Worm (Caenorhabditis elegans) whole organism, L4 larva: ENCODE measurements around the gene F31B12.4.

Experiments
- F49E8.2 ChIP-seq: sonication (generic microtip); optimal IDR thresholded peaks from 2 replicates; lab custom pipeline; 2016; ENCODE audit warnings: missing compliant biosample characterization, mild to moderate bottlenecking, missing genetic modification characterization, borderline replicate concordance
- R02D3.7 ChIP-seq: fragments of 150-350 bp; sonication (generic microtip); optimal IDR thresholded peaks from 3 replicates; lab custom pipeline; 2014; ENCODE audit warnings: missing biosample characterization, missing genetic modification characterization
- T20F7.1 ChIP-seq: fragments of 200-800 bp; sonication (Bioruptor generic); optimal IDR thresholded peaks from 2 replicates; lab custom pipeline; 2018; ENCODE audit warnings: mild to moderate bottlenecking, missing genetic modification characterization, missing compliant biosample characterization
- T26A8.4 ChIP-seq: fragments of 200-800 bp; sonication (Bioruptor generic); IDR thresholded peaks from 2 replicates; pipeline ENCODE4 v1.3.6; 2022; ENCODE audit warnings: missing genetic modification characterization, missing compliant biosample characterization
- Y48G9A.11 ChIP-seq: fragments of 200-800 bp; sonication (Bioruptor generic); IDR thresholded peaks from 2 replicates; pipeline ENCODE4 v1.3.6; 2022; ENCODE audit warnings: missing genetic modification reagents, missing genetic modification characterization, missing compliant biosample characterization
- ZK337.2 ChIP-seq: fragments of 200-800 bp; sonication (Bioruptor generic); IDR thresholded peaks from 2 replicates; pipeline ENCODE4 v1.3.6; 2022; ENCODE audit warnings: missing genetic modification reagents, missing genetic modification characterization, missing compliant biosample characterization
- ZK546.5 ChIP-seq, 2 experiments: sonication (generic microtip); optimal IDR thresholded peaks; 2 replicates each; lab custom pipeline; 2017; ENCODE audit warnings: missing biosample characterization in 2 of 2, missing genetic modification characterization in 2 of 2
- aha-1 ChIP-seq: fragments of 150-350 bp; peaks from one replicate; lab custom pipeline; 2014; ENCODE audit warnings: missing biosample characterization, missing genetic modification characterization
- aly-2 ChIP-seq: sonication (generic microtip); optimal IDR thresholded peaks from 2 replicates; lab custom pipeline; 2018; ENCODE audit warnings: missing biosample characterization, missing genetic modification characterization
- ama-1 ChIP-seq: fragments of 150-350 bp; optimal IDR thresholded peaks from 2 replicates; lab custom pipeline; 2014; ENCODE audit warnings: inconsistent platforms, mixed read lengths
- arid-1 ChIP-seq: fragments of 200-800 bp; sonication (Bioruptor generic); conservative IDR thresholded peaks from 2 replicates; pipeline ENCODE4 v1.3.6; 2022; ENCODE audit warnings: missing genetic modification reagents, missing genetic modification characterization, missing compliant biosample characterization
- ceh-20 ChIP-seq: fragments of 200-800 bp; sonication (Bioruptor generic); IDR thresholded peaks from 2 replicates; pipeline ENCODE4 v1.3.6; 2022; ENCODE audit warnings: missing genetic modification reagents, missing genetic modification characterization, missing compliant biosample characterization
- ceh-62 ChIP-seq: sonication (generic microtip); optimal IDR thresholded peaks from 2 replicates; lab custom pipeline; 2017; ENCODE audit warnings: missing biosample characterization, missing genetic modification characterization
- ces-1 ChIP-seq: fragments of 150-350 bp; sonication (generic microtip); optimal IDR thresholded peaks from 4 replicates; lab custom pipeline; 2014; ENCODE audit warnings: missing biosample characterization, missing genetic modification reagents, missing genetic modification characterization
- daf-19 ChIP-seq: fragments of 200-800 bp; sonication (Bioruptor generic); conservative IDR thresholded peaks from 2 replicates; pipeline ENCODE4 v1.3.6; 2022; ENCODE audit warnings: missing genetic modification characterization, missing compliant biosample characterization
- dmd-6 ChIP-seq: fragments of 200-800 bp; sonication (Bioruptor generic); IDR thresholded peaks from 2 replicates; pipeline ENCODE4 v1.3.6; 2022; ENCODE audit warnings: missing genetic modification reagents, missing genetic modification characterization, missing compliant biosample characterization
- dmd-8 ChIP-seq: fragments of 200-800 bp; sonication (Bioruptor generic); IDR thresholded peaks from 2 replicates; pipeline ENCODE4 v1.3.6; 2022; ENCODE audit warnings: missing genetic modification characterization, missing compliant biosample characterization
- dmd-9 ChIP-seq: fragments of 200-800 bp; sonication (Bioruptor generic); IDR thresholded peaks from 2 replicates; pipeline ENCODE4 v1.3.6; 2022; ENCODE audit warnings: missing genetic modification reagents, missing genetic modification characterization, missing compliant biosample characterization
- dve-1 ChIP-seq: sonication (generic microtip); optimal IDR thresholded peaks from 2 replicates; lab custom pipeline; 2017; ENCODE audit warnings: antibody characterized with exemption, mild to moderate bottlenecking, missing genetic modification characterization, missing compliant biosample characterization; ENCODE audit not compliant: insufficient read depth
- egl-27 ChIP-seq: sonication (generic microtip); optimal IDR thresholded peaks from 3 replicates; lab custom pipeline; 2017; ENCODE audit warnings: missing biosample characterization, missing genetic modification reagents, missing genetic modification characterization
- egl-43 ChIP-seq: fragments of 200-800 bp; sonication (Bioruptor generic); IDR thresholded peaks from 2 replicates; pipeline ENCODE4 v1.3.6; 2022; ENCODE audit warnings: missing genetic modification reagents, missing genetic modification characterization, missing compliant biosample characterization
- fos-1 ChIP-seq: fragments of 150-350 bp; optimal IDR thresholded peaks from 2 replicates; lab custom pipeline; 2014; ENCODE audit warnings: missing biosample characterization, missing genetic modification characterization
- gei-8 ChIP-seq: fragments of 200-800 bp; sonication (Bioruptor generic); optimal IDR thresholded peaks from 2 replicates; lab custom pipeline; 2018; ENCODE audit warnings: mild to moderate bottlenecking, missing genetic modification characterization, missing compliant biosample characterization
- hif-1 ChIP-seq, 2 experiments: sonication (generic microtip); optimal IDR thresholded peaks; 2 replicates each; lab custom pipeline; 2016 to 2017; ENCODE audit warnings: missing compliant biosample characterization in 2 of 2, missing genetic modification characterization in 2 of 2, missing genetic modification reagents in 2 of 2, missing genotype in 2 of 2, mild to moderate bottlenecking in 1 of 2
- hmg-1.1 ChIP-seq: fragments of 200-800 bp; sonication (Bioruptor generic); IDR thresholded peaks from 2 replicates; pipeline ENCODE4 v1.3.6; 2022; ENCODE audit warnings: missing genetic modification reagents, missing genetic modification characterization, missing compliant biosample characterization
- jun-1 ChIP-seq: fragments of 150-350 bp; optimal IDR thresholded peaks from 2 replicates; lab custom pipeline; 2014; ENCODE audit warnings: missing biosample characterization, missing genetic modification reagents, missing genetic modification characterization
- lim-7 ChIP-seq: fragments of 200-800 bp; sonication (Bioruptor generic); IDR thresholded peaks from 2 replicates; pipeline ENCODE4 v1.3.6; 2022; ENCODE audit warnings: missing genetic modification characterization, missing compliant biosample characterization
- lin-13 ChIP-seq: fragments of 150-350 bp; optimal IDR thresholded peaks from 2 replicates; lab custom pipeline; 2014; ENCODE audit warnings: missing biosample characterization, missing genetic modification reagents, missing genetic modification characterization
- lin-15B ChIP-seq: fragments of 150-350 bp; sonication (generic microtip); optimal IDR thresholded peaks from 3 replicates; lab custom pipeline; 2014; ENCODE audit warnings: missing biosample characterization, missing genetic modification characterization
- lin-29 ChIP-seq: fragments of 200-800 bp; sonication (Bioruptor generic); IDR thresholded peaks from 2 replicates; pipeline ENCODE4 v1.3.6; 2022; ENCODE audit warnings: missing genetic modification reagents, missing genetic modification characterization, missing compliant biosample characterization
- lir-3 ChIP-seq: sonication (generic microtip); optimal IDR thresholded peaks from 2 replicates; lab custom pipeline; 2016; ENCODE audit warnings: mild to moderate bottlenecking, missing genetic modification characterization, missing compliant biosample characterization
- madf-9 ChIP-seq: fragments of 200-800 bp; sonication (Bioruptor generic); conservative IDR thresholded peaks from 2 replicates; pipeline ENCODE4 v1.3.6; 2022; ENCODE audit warnings: missing genetic modification reagents, missing genetic modification characterization, missing compliant biosample characterization
- mdl-1 ChIP-seq, 2 experiments: fragments of 150-350 bp in 1 of 2; sonication (generic microtip) in 1 of 2; optimal IDR thresholded peaks; 2 replicates each; lab custom pipeline; 2014 to 2017; ENCODE audit warnings: missing biosample characterization in 2 of 2, missing genetic modification characterization in 2 of 2
- mdt-29 ChIP-seq: fragments of 200-800 bp; sonication (Bioruptor generic); IDR thresholded peaks from 2 replicates; pipeline ENCODE4 v1.3.6; 2022; ENCODE audit warnings: missing genetic modification reagents, missing genetic modification characterization, missing compliant biosample characterization
- mep-1 ChIP-seq: fragments of 150-350 bp; sonication (generic microtip); optimal IDR thresholded peaks from 3 replicates; lab custom pipeline; 2014; ENCODE audit warnings: missing biosample characterization, missing genetic modification characterization
- mxl-3 ChIP-seq: fragments of 200-800 bp; sonication (Bioruptor generic); optimal IDR thresholded peaks from 2 replicates; lab custom pipeline; 2018; ENCODE audit warnings: mild to moderate bottlenecking, missing genetic modification characterization, missing compliant biosample characterization
- nhr-41 ChIP-seq: fragments of 200-800 bp; sonication (Bioruptor generic); IDR thresholded peaks from 2 replicates; pipeline ENCODE4 v1.3.6; 2022; ENCODE audit warnings: missing genetic modification reagents, missing genetic modification characterization, missing compliant biosample characterization
- nhr-77 ChIP-seq: fragments of 150-350 bp; optimal IDR thresholded peaks from 2 replicates; lab custom pipeline; 2014; ENCODE audit warnings: missing biosample characterization, missing genetic modification characterization
- rbr-2 ChIP-seq: sonication (generic microtip); optimal IDR thresholded peaks from 2 replicates; lab custom pipeline; 2016; ENCODE audit warnings: missing genotype, missing genetic modification characterization, missing compliant biosample characterization
- skn-1 ChIP-seq: fragments of 150-350 bp; optimal IDR thresholded peaks from 2 replicates; lab custom pipeline; 2014; ENCODE audit warnings: missing biosample characterization, missing genetic modification characterization
- snpc-1.2 ChIP-seq: fragments of 200-800 bp; sonication (Bioruptor generic); IDR thresholded peaks from 2 replicates; pipeline ENCODE4 v1.3.6; 2022; ENCODE audit warnings: missing genetic modification reagents, missing genetic modification characterization, missing compliant biosample characterization
- snpc-4 ChIP-seq: fragments of 150-350 bp; optimal IDR thresholded peaks from 2 replicates; lab custom pipeline; 2014; ENCODE audit warnings: missing biosample characterization, missing genetic modification characterization
- spr-1 ChIP-seq: sonication (generic microtip); optimal IDR thresholded peaks from 2 replicates; lab custom pipeline; 2016; ENCODE audit warnings: mild to moderate bottlenecking, missing genetic modification characterization, missing compliant biosample characterization
- spr-3 ChIP-seq: fragments of 200-800 bp; sonication (Bioruptor generic); optimal IDR thresholded peaks from 2 replicates; lab custom pipeline; 2018; ENCODE audit warnings: mild to moderate bottlenecking, missing genetic modification characterization, missing compliant biosample characterization
- tag-97 ChIP-seq: fragments of 200-800 bp; sonication (Bioruptor generic); IDR thresholded peaks from 2 replicates; pipeline ENCODE4 v1.3.6; 2022; ENCODE audit warnings: missing genetic modification characterization, missing compliant biosample characterization
- tra-1 ChIP-seq: fragments of 200-800 bp; sonication (Bioruptor generic); IDR thresholded peaks from 2 replicates; pipeline ENCODE4 v1.3.6; 2022; ENCODE audit warnings: missing genetic modification reagents, missing genetic modification characterization, missing compliant biosample characterization
- unc-39 ChIP-seq: sonication (generic microtip); optimal IDR thresholded peaks from 2 replicates; lab custom pipeline; 2017; ENCODE audit warnings: missing biosample characterization, missing genetic modification characterization
- unc-62 ChIP-seq, 3 experiments: fragments of 150-350 bp in 1 of 3; sonication (generic microtip); optimal IDR thresholded peaks in 2 of 3; peaks in 1 of 3; 1 replicate in 1 of 3; 2 replicates in 2 of 3; lab custom pipeline; 2014 to 2017; ENCODE audit warnings: missing biosample characterization in 3 of 3, missing genetic modification characterization in 3 of 3, missing genetic modification reagents in 3 of 3, missing genotype in 1 of 3
- vab-7 ChIP-seq: fragments of 200-800 bp; sonication (Bioruptor generic); IDR thresholded peaks from 2 replicates; pipeline ENCODE4 v1.3.6; 2022; ENCODE audit warnings: missing genetic modification reagents, missing genetic modification characterization, missing compliant biosample characterization
- zip-11 ChIP-seq: fragments of 200-800 bp; sonication (Bioruptor generic); IDR thresholded peaks from 2 replicates; pipeline ENCODE4 v1.3.6; 2022; ENCODE audit warnings: missing genetic modification characterization, missing compliant biosample characterization
- ztf-7 ChIP-seq: fragments of 150-350 bp; optimal IDR thresholded peaks from 2 replicates; lab custom pipeline; 2014; ENCODE audit warnings: missing biosample characterization, missing genetic modification characterization

The F31B12.4 gene

DNA sequence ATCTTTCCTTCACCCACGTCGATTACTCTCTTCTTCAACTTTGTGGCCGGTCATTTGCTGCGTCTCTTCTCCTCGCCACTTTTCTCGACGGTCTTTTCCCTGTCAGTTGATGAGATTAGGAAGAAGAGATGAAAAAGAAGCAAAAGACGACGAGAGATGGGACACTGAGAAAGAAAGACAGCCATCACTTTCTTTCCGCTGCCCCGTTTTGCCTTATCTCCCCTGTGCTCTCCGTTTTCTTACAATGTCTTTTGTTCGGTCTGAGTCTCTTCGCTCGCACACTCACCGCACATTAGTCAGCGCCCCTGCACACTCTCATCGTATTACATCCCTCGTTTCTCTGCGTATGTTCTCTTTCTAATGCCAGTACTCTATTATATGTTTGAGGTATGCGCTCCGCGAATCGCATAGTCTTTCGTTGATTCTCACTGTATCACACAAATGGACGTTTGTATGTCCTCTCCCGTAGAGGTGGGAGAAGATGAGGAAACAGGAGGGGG is 38.4 kb upstream of the F31B12.4 start (continued):
- TF ChIP-seq madf-9 (GFP tag; lab: Robert Waterston, UW) (peak; percentile 60; the same call in 1 of the 2 replicates), tra-1 (peak; percentile 85), T20F7.1 (GFP tag; lab: Kevin White, UChicago) (peak; percentile 74), hmg-1.1 (peak; percentile 90), Y48G9A.11 (no peak), vab-7 (GFP tag; lab: Robert Waterston, UW) (0 out of 2 replicates have a peak, but pooled peaks have one; percentile 50), ceh-20 (GFP tag; lab: Robert Waterston, UW) (peak; percentile 93), nhr-77 (tag; lab: Kevin White, UChicago) (peak; percentile 81), dmd-9 (GFP tag; lab: Robert Waterston, UW) (no peak), unc-39 (no peak), spr-1 (tag; lab: Kevin White, UChicago) (peak; percentile 89), ztf-7 (tag; lab: Kevin White, UChicago) (peak; percentile 78), mep-1 (tag; lab: Kevin White, UChicago) (peak; percentile 95), mxl-3 (GFP tag; lab: Kevin White, UChicago) (peak; percentile 79), mdt-29 (peak; percentile 63; the same call in 1 of the 2 replicates), snpc-4 (tag; lab: Kevin White, UChicago) (no peak), egl-27 (tag; lab: Kevin White, UChicago) (peak; percentile 90), lin-13 (GFP tag; lab: Kevin White, UChicago) (peak; percentile 73), lin-15B (tag; lab: Kevin White, UChicago) (no peak), fos-1 (tag; lab: Kevin White, UChicago) (no peak), ZK546.5 (tag; optimal IDR thresholded peaks at IDR 0.05; lab: Kevin White, UChicago) (no peak), aly-2 (tag; lab: Kevin White, UChicago) (no peak), dmd-6 (GFP tag; lab: Robert Waterston, UW) (peak; percentile 96), lin-29 (GFP tag; lab: Robert Waterston, UW) (0 out of 2 replicates have a peak, but pooled peaks have one; percentile 17), spr-3 (GFP tag; lab: Kevin White, UChicago) (peak; percentile 60), aha-1 (peak; percentile 100), zip-11 (GFP tag; lab: Robert Waterston, UW) (no peak), ceh-62 (tag; lab: Kevin White, UChicago) (no peak), ama-1 (no peak), skn-1 (tag; lab: Kevin White, UChicago) (no peak), hif-1 (tag; optimal IDR thresholded peaks at IDR 0.05; lab: Kevin White, UChicago) (peak; percentile 26 to 82), gei-8 (GFP tag; lab: Kevin White, UChicago) (peak; percentile 92), lim-7 (GFP tag; lab: Robert Waterston, UW) (no peak), tag-97 (GFP tag; lab: Robert Waterston, UW) (no peak), lir-3 (tag; lab: Kevin White, UChicago) (no peak), snpc-1.2 (no peak), egl-43 (GFP tag; lab: Robert Waterston, UW) (peak; percentile 90), unc-62 (GFP tag; optimal IDR thresholded peaks at IDR 0.05 in 1 of 2; lab: Kevin White, UChicago) (peak in 1 of 2 experiments; percentile 100), unc-62 (tag; optimal IDR thresholded peaks at IDR 0.05; lab: Kevin White, UChicago) (peak; percentile 29), T26A8.4 (peak; percentile 87), ces-1 (GFP tag; lab: Kevin White, UChicago) (peak; percentile 87), nhr-41 (GFP tag; lab: Robert Waterston, UW) (0 out of 2 replicates have a peak, but pooled peaks have one; percentile 19), R02D3.7 (tag; lab: Kevin White, UChicago) (no peak), dmd-8 (GFP tag; lab: Robert Waterston, UW) (no peak), dve-1 (tag; lab: Kevin White, UChicago) (peak; percentile 99), mdl-1 (tag; optimal IDR thresholded peaks at IDR 0.05; lab: Kevin White, UChicago) (peak; percentile 91 to 94), arid-1 (GFP tag; lab: Robert Waterston, UW) (peak; percentile 35; the same call in 1 of the 2 replicates), ZK337.2 (GFP tag; lab: Robert Waterston, UW) (no peak), jun-1 (tag; lab: Kevin White, UChicago) (peak; percentile 82), daf-19 (no peak), rbr-2 (tag; lab: Kevin White, UChicago) (peak; percentile 95), F49E8.2 (tag; lab: Kevin White, UChicago) (no peak)
